Worm (Caenorhabditis elegans) whole organism, mixed stage, embryonic: Measurements from ENCODE around the gene Y77E11A.23.

Source experiments
- M03D4.4 ChIP-seq: sonication (generic microtip); optimal IDR thresholded peaks from 2 replicates; lab custom pipeline; 2017; ENCODE audit warnings: mild to moderate bottlenecking, missing genetic modification characterization, missing compliant biosample characterization
- bed-3 ChIP-seq: fragments of 200-800 bp; sonication (Bioruptor generic); optimal IDR thresholded peaks from 3 replicates; lab custom pipeline; 2018; ENCODE audit warnings: mild to moderate bottlenecking, missing genetic modification characterization, moderate library complexity, missing compliant biosample characterization
- blmp-1 ChIP-seq: fragments of 150-350 bp; optimal IDR thresholded peaks from 2 replicates; lab custom pipeline; 2014; ENCODE audit warnings: missing biosample characterization, missing genetic modification characterization
- ceh-39 ChIP-seq: fragments of 150-350 bp; optimal IDR thresholded peaks from 2 replicates; lab custom pipeline; 2014; ENCODE audit warnings: missing biosample characterization, missing genetic modification characterization
- ceh-43 ChIP-seq: fragments of 200-800 bp; sonication (Bioruptor generic); optimal IDR thresholded peaks from 2 replicates; lab custom pipeline; 2018; ENCODE audit warnings: mild to moderate bottlenecking, missing genetic modification characterization, moderate library complexity, missing compliant biosample characterization
- ceh-83 ChIP-seq: fragments of 200-800 bp; sonication (Bioruptor generic); optimal IDR thresholded peaks from 2 replicates; lab custom pipeline; 2018; ENCODE audit warnings: mild to moderate bottlenecking, missing genetic modification characterization, missing compliant biosample characterization
- ces-1 ChIP-seq: fragments of 150-350 bp; optimal IDR thresholded peaks from 2 replicates; lab custom pipeline; 2014; ENCODE audit warnings: missing biosample characterization, missing genetic modification reagents, missing genetic modification characterization
- cnd-1 ChIP-seq: fragments of 200-800 bp; sonication (Bioruptor generic); optimal IDR thresholded peaks from 2 replicates; lab custom pipeline; 2018; ENCODE audit warnings: mild to moderate bottlenecking, missing genetic modification characterization, missing compliant biosample characterization
- drap-1 ChIP-seq: fragments of 200-800 bp; sonication (Bioruptor generic); optimal IDR thresholded peaks from 3 replicates; lab custom pipeline; 2018; ENCODE audit warnings: mild to moderate bottlenecking, missing genetic modification characterization, missing compliant biosample characterization
- elt-1 ChIP-seq: sonication (generic microtip); optimal IDR thresholded peaks from 2 replicates; lab custom pipeline; 2017; ENCODE audit warnings: missing genetic modification characterization, mild to moderate bottlenecking, missing compliant biosample characterization, antibody characterized with exemption, moderate library complexity, borderline replicate concordance; ENCODE audit not compliant: insufficient read depth
- elt-3 ChIP-seq: fragments of 150-350 bp; optimal IDR thresholded peaks from 2 replicates; lab custom pipeline; 2014; ENCODE audit warnings: missing biosample characterization, missing genetic modification characterization
- flh-1 ChIP-seq: fragments of 200-800 bp; sonication (Bioruptor generic); optimal IDR thresholded peaks from 2 replicates; lab custom pipeline; 2018; ENCODE audit warnings: mild to moderate bottlenecking, missing genetic modification characterization, moderate library complexity, missing compliant biosample characterization
- hlh-1 ChIP-seq: fragments of 150-350 bp; optimal IDR thresholded peaks from 2 replicates; lab custom pipeline; 2014; ENCODE audit warnings: missing biosample characterization, missing genetic modification reagents, missing genetic modification characterization
- lin-13 ChIP-seq: fragments of 150-350 bp; optimal IDR thresholded peaks from 2 replicates; lab custom pipeline; 2014; ENCODE audit warnings: missing biosample characterization, missing genetic modification characterization
- lin-32 ChIP-seq: fragments of 200-800 bp; sonication (Bioruptor generic); optimal IDR thresholded peaks from 2 replicates; lab custom pipeline; 2018; ENCODE audit warnings: mild to moderate bottlenecking, missing genetic modification characterization, missing compliant biosample characterization
- lsy-2 ChIP-seq: fragments of 150-350 bp; optimal IDR thresholded peaks from 2 replicates; lab custom pipeline; 2014; ENCODE audit warnings: missing biosample characterization, missing genetic modification characterization
- mab-5 ChIP-seq: fragments of 150-350 bp; optimal IDR thresholded peaks from 2 replicates; lab custom pipeline; 2014; ENCODE audit warnings: missing biosample characterization, missing genetic modification characterization
- mls-2 ChIP-seq: sonication (generic microtip); optimal IDR thresholded peaks from 2 replicates; lab custom pipeline; 2016; ENCODE audit warnings: mild to moderate bottlenecking, missing genetic modification characterization, moderate library complexity, missing compliant biosample characterization
- nhr-12 ChIP-seq: fragments of 150-350 bp; optimal IDR thresholded peaks from 2 replicates; lab custom pipeline; 2014; ENCODE audit warnings: missing biosample characterization, missing genetic modification characterization
- nhr-2 ChIP-seq: fragments of 150-350 bp; optimal IDR thresholded peaks from 2 replicates; lab custom pipeline; 2014; ENCODE audit warnings: missing biosample characterization, missing genetic modification characterization
- nhr-237 ChIP-seq: fragments of 150-350 bp; optimal IDR thresholded peaks from 2 replicates; lab custom pipeline; 2014; ENCODE audit warnings: missing biosample characterization, missing genetic modification characterization
- nhr-28 ChIP-seq: fragments of 150-350 bp; optimal IDR thresholded peaks from 2 replicates; lab custom pipeline; 2014; ENCODE audit warnings: missing biosample characterization, missing genetic modification characterization
- nhr-76 ChIP-seq: sonication (generic microtip); optimal IDR thresholded peaks from 2 replicates; lab custom pipeline; 2017; ENCODE audit warnings: missing biosample characterization, missing genetic modification characterization
- pha-4 ChIP-seq: fragments of 150-350 bp; optimal IDR thresholded peaks from 2 replicates; lab custom pipeline; 2018; ENCODE audit warnings: missing biosample characterization, missing genetic modification reagents, missing genetic modification characterization
- sem-2 ChIP-seq: fragments of 200-800 bp; sonication (Bioruptor generic); optimal IDR thresholded peaks from 2 replicates; lab custom pipeline; 2018; ENCODE audit warnings: mild to moderate bottlenecking, missing genetic modification characterization, missing compliant biosample characterization
- snpc-4 ChIP-seq: fragments of 150-350 bp; optimal IDR thresholded peaks from 2 replicates; lab custom pipeline; 2014; ENCODE audit warnings: missing biosample characterization, missing genetic modification characterization
- sptf-1 ChIP-seq: sonication (generic microtip); optimal IDR thresholded peaks from 2 replicates; lab custom pipeline; 2017; ENCODE audit warnings: mild to moderate bottlenecking, missing genetic modification characterization, moderate library complexity, missing compliant biosample characterization
- tbx-8 ChIP-seq: fragments of 200-800 bp; sonication (Bioruptor generic); optimal IDR thresholded peaks from 2 replicates; lab custom pipeline; 2018; ENCODE audit warnings: mild to moderate bottlenecking, missing genetic modification characterization, moderate library complexity, missing compliant biosample characterization
- unc-39 ChIP-seq: fragments of 150-350 bp; optimal IDR thresholded peaks from 2 replicates; lab custom pipeline; 2014; ENCODE audit warnings: missing biosample characterization, missing genetic modification characterization
- zip-8 ChIP-seq: fragments of 150-350 bp; optimal IDR thresholded peaks from 2 replicates; lab custom pipeline; 2014; ENCODE audit warnings: missing biosample characterization, missing genetic modification characterization
- ztf-11 ChIP-seq: fragments of 150-350 bp; optimal IDR thresholded peaks from 2 replicates; lab custom pipeline; 2014; ENCODE audit warnings: missing biosample characterization, missing genetic modification characterization

Y77E11A.23 gene

ce11 chrIV:1469093-1469492 is 38.9 kb upstream of the Y77E11A.23 start:
- TF ChIP-seq zip-8 (tag; lab: Kevin White, UChicago), result no peak
- TF ChIP-seq sptf-1 (tag; lab: Kevin White, UChicago), result no peak

ce11 chrIV:1465462-1465861 is 35.3 kb upstream of the Y77E11A.23 start:
- no peak for TF ChIP-seq nhr-237 (tag; lab: Kevin White, UChicago)
- no peak for TF ChIP-seq sptf-1 (tag; lab: Kevin White, UChicago)
- TF ChIP-seq nhr-2 (tag; lab: Kevin White, UChicago), result no peak
- no peak for TF ChIP-seq hlh-1 (tag; lab: Kevin White, UChicago)
- TF ChIP-seq ceh-39, result no peak
- no peak for TF ChIP-seq ztf-11 (tag; lab: Kevin White, UChicago)
- TF ChIP-seq snpc-4, result no peak
- no peak for TF ChIP-seq cnd-1
- TF ChIP-seq nhr-12 (tag; lab: Kevin White, UChicago), result no peak
- TF ChIP-seq ceh-83 (GFP tag; lab: Kevin White, UChicago), result no peak
- no peak for TF ChIP-seq blmp-1 (tag; lab: Kevin White, UChicago)
- no peak for TF ChIP-seq elt-3 (tag; lab: Kevin White, UChicago)
- TF ChIP-seq nhr-28 (tag; lab: Kevin White, UChicago), result no peak
- TF ChIP-seq elt-1, result no peak
- no peak for TF ChIP-seq tbx-8 (GFP tag; lab: Kevin White, UChicago)
- TF ChIP-seq ces-1 (GFP tag; lab: Kevin White, UChicago), result no peak
- no peak for TF ChIP-seq mls-2 (tag; lab: Kevin White, UChicago)

- no peak for TF ChIP-seq ceh-43 (GFP tag; lab: Kevin White, UChicago)
- no peak for TF ChIP-seq ztf-11 (tag; lab: Kevin White, UChicago)
- TF ChIP-seq elt-3 (tag; lab: Kevin White, UChicago), result no peak
- TF ChIP-seq sem-2, result no peak
Observed at ce11 chrIV:1461463-1461862, 31.3 kb upstream of the Y77E11A.23 start.

ce11 chrIV:1460686-1461085 is 30.5 kb upstream of the Y77E11A.23 start, which contains the start of gene col-106:
TSS of gene col-106 (minus strand) at chrIV:1460786.
- no peak for TF ChIP-seq ces-1 (GFP tag; lab: Kevin White, UChicago)
- no peak for TF ChIP-seq elt-1
- TF ChIP-seq ztf-11 (tag; lab: Kevin White, UChicago), result no peak
- TF ChIP-seq sem-2, result no peak
- no peak for TF ChIP-seq ceh-43 (GFP tag; lab: Kevin White, UChicago)
- TF ChIP-seq elt-3 (tag; lab: Kevin White, UChicago), result no peak
- no peak for TF ChIP-seq nhr-237 (tag; lab: Kevin White, UChicago)
- no peak for TF ChIP-seq blmp-1 (tag; lab: Kevin White, UChicago)
- no peak for TF ChIP-seq sptf-1 (tag; lab: Kevin White, UChicago)
- TF ChIP-seq lin-32, result no peak
- no peak for TF ChIP-seq unc-39 (tag; lab: Kevin White, UChicago)
- TF ChIP-seq tbx-8 (GFP tag; lab: Kevin White, UChicago), result no peak
- no peak for TF ChIP-seq nhr-76 (tag; lab: Kevin White, UChicago)
- no peak for TF ChIP-seq flh-1
- no peak for TF ChIP-seq ceh-83 (GFP tag; lab: Kevin White, UChicago)
- TF ChIP-seq bed-3, result no peak
- TF ChIP-seq pha-4, result no peak
- no peak for TF ChIP-seq snpc-4
- no peak for TF ChIP-seq hlh-1 (tag; lab: Kevin White, UChicago)

- TF ChIP-seq mab-5 (tag; lab: Kevin White, UChicago) (no peak), ces-1 (GFP tag; lab: Kevin White, UChicago) (no peak), mls-2 (tag; lab: Kevin White, UChicago) (no peak), ceh-43 (GFP tag; lab: Kevin White, UChicago) (no peak), flh-1 (no peak), unc-39 (tag; lab: Kevin White, UChicago) (no peak), ceh-39 (no peak), drap-1 (GFP tag; lab: Kevin White, UChicago) (no peak), ceh-83 (GFP tag; lab: Kevin White, UChicago) (no peak), M03D4.4 (no peak), lin-13 (tag; lab: Kevin White, UChicago) (no peak), nhr-76 (tag; lab: Kevin White, UChicago) (no peak), nhr-12 (tag; lab: Kevin White, UChicago) (no peak), sptf-1 (tag; lab: Kevin White, UChicago) (no peak), snpc-4 (no peak), lsy-2 (tag; lab: Kevin White, UChicago) (no peak), sem-2 (no peak), nhr-237 (tag; lab: Kevin White, UChicago) (no peak), cnd-1 (no peak)
Observed at ce11 chrIV:1459826-1460489, 29.8 kb upstream of the Y77E11A.23 start.
